Worm (Caenorhabditis elegans) whole organism, L4 larva: Measurements from ENCODE around the gene C14C11.2.

ENCODE experiments used
- F26F4.8 ChIP-seq: fragments of 200-800 bp; sonication (Bioruptor generic); conservative IDR thresholded peaks from 2 replicates; pipeline ENCODE4 v1.3.6; 2022; ENCODE audit warnings: missing genetic modification characterization, missing compliant biosample characterization
- F37D6.2 ChIP-seq: sonication (generic microtip); optimal IDR thresholded peaks from 2 replicates; lab custom pipeline; 2016; ENCODE audit warnings: mild to moderate bottlenecking, missing genetic modification characterization, missing compliant biosample characterization
- F44E2.7 ChIP-seq: fragments of 200-800 bp; sonication (Bioruptor generic); IDR thresholded peaks from 2 replicates; pipeline ENCODE4 v2.1.2; 2022; ENCODE audit warnings: missing genetic modification characterization, missing compliant biosample characterization
- R02D3.7 ChIP-seq: fragments of 150-350 bp; sonication (generic microtip); optimal IDR thresholded peaks from 3 replicates; lab custom pipeline; 2014; ENCODE audit warnings: missing biosample characterization, missing genetic modification characterization
- T26A8.4 ChIP-seq: fragments of 200-800 bp; sonication (Bioruptor generic); IDR thresholded peaks from 2 replicates; pipeline ENCODE4 v1.3.6; 2022; ENCODE audit warnings: missing genetic modification characterization, missing compliant biosample characterization
- Y105C5A.15 ChIP-seq: fragments of 200-800 bp; sonication (Bioruptor generic); IDR thresholded peaks from 2 replicates; pipeline ENCODE4 v1.3.6; 2022; ENCODE audit warnings: missing genetic modification characterization, missing compliant biosample characterization
- Y48G9A.11 ChIP-seq: fragments of 200-800 bp; sonication (Bioruptor generic); IDR thresholded peaks from 2 replicates; pipeline ENCODE4 v1.3.6; 2022; ENCODE audit warnings: missing genetic modification reagents, missing genetic modification characterization, missing compliant biosample characterization
- Y75B8A.6 ChIP-seq: fragments of 200-800 bp; sonication (Bioruptor generic); IDR thresholded peaks from 2 replicates; pipeline ENCODE4 v1.3.6; 2022; ENCODE audit warnings: missing genetic modification reagents, missing genetic modification characterization, missing compliant biosample characterization
- ZK337.2 ChIP-seq: fragments of 200-800 bp; sonication (Bioruptor generic); IDR thresholded peaks from 2 replicates; pipeline ENCODE4 v1.3.6; 2022; ENCODE audit warnings: missing genetic modification reagents, missing genetic modification characterization, missing compliant biosample characterization
- arid-1 ChIP-seq: fragments of 200-800 bp; sonication (Bioruptor generic); conservative IDR thresholded peaks from 2 replicates; pipeline ENCODE4 v1.3.6; 2022; ENCODE audit warnings: missing genetic modification reagents, missing genetic modification characterization, missing compliant biosample characterization
- attf-4 ChIP-seq: sonication (generic microtip); optimal IDR thresholded peaks from 3 replicates; lab custom pipeline; 2017; ENCODE audit warnings: missing biosample characterization, missing genetic modification characterization
- ceh-32 ChIP-seq: sonication (generic microtip); optimal IDR thresholded peaks from 2 replicates; lab custom pipeline; 2016; ENCODE audit warnings: mild to moderate bottlenecking, missing genetic modification characterization, missing compliant biosample characterization; ENCODE audit not compliant: poor library complexity
- ceh-44 ChIP-seq: fragments of 200-800 bp; sonication (Bioruptor generic); IDR thresholded peaks from 2 replicates; pipeline ENCODE4 v1.3.6; 2022; ENCODE audit warnings: missing genetic modification reagents, missing genetic modification characterization, missing compliant biosample characterization
- ceh-82 ChIP-seq: sonication (generic microtip); optimal IDR thresholded peaks from 2 replicates; lab custom pipeline; 2017; ENCODE audit warnings: missing biosample characterization, missing genetic modification characterization
- ces-1 ChIP-seq: fragments of 150-350 bp; sonication (generic microtip); optimal IDR thresholded peaks from 4 replicates; lab custom pipeline; 2014; ENCODE audit warnings: missing biosample characterization, missing genetic modification reagents, missing genetic modification characterization
- daf-12 ChIP-seq: fragments of 150-350 bp; optimal IDR thresholded peaks from 2 replicates; lab custom pipeline; 2014; ENCODE audit warnings: missing biosample characterization, missing genetic modification reagents, missing genetic modification characterization
- daf-16 ChIP-seq, 3 experiments: sonication (generic microtip); optimal IDR thresholded peaks; 2 replicates each; lab custom pipeline; 2016 to 2017; ENCODE audit warnings: missing genetic modification characterization in 3 of 3, missing genetic modification reagents in 3 of 3, mild to moderate bottlenecking in 2 of 3, missing compliant biosample characterization in 2 of 3, missing biosample characterization in 1 of 3, moderate library complexity in 1 of 3
- daf-19 ChIP-seq: fragments of 200-800 bp; sonication (Bioruptor generic); conservative IDR thresholded peaks from 2 replicates; pipeline ENCODE4 v1.3.6; 2022; ENCODE audit warnings: missing genetic modification characterization, missing compliant biosample characterization
- daf-8 ChIP-seq: fragments of 200-800 bp; sonication (Bioruptor generic); IDR thresholded peaks from 2 replicates; pipeline ENCODE4 v1.3.6; 2022; ENCODE audit warnings: missing genetic modification characterization, missing compliant biosample characterization
- dmd-6 ChIP-seq: fragments of 200-800 bp; sonication (Bioruptor generic); IDR thresholded peaks from 2 replicates; pipeline ENCODE4 v1.3.6; 2022; ENCODE audit warnings: missing genetic modification reagents, missing genetic modification characterization, missing compliant biosample characterization
- dve-1 ChIP-seq: sonication (generic microtip); optimal IDR thresholded peaks from 2 replicates; lab custom pipeline; 2017; ENCODE audit warnings: antibody characterized with exemption, mild to moderate bottlenecking, missing genetic modification characterization, missing compliant biosample characterization; ENCODE audit not compliant: insufficient read depth
- egl-43 ChIP-seq: fragments of 200-800 bp; sonication (Bioruptor generic); IDR thresholded peaks from 2 replicates; pipeline ENCODE4 v1.3.6; 2022; ENCODE audit warnings: missing genetic modification reagents, missing genetic modification characterization, missing compliant biosample characterization
- fkh-10 ChIP-seq: fragments of 150-350 bp; optimal IDR thresholded peaks from 2 replicates; lab custom pipeline; 2014; ENCODE audit warnings: missing biosample characterization, missing genetic modification reagents, missing genetic modification characterization
- fos-1 ChIP-seq: fragments of 150-350 bp; optimal IDR thresholded peaks from 2 replicates; lab custom pipeline; 2014; ENCODE audit warnings: missing biosample characterization, missing genetic modification characterization
- hif-1 ChIP-seq, 2 experiments: sonication (generic microtip); optimal IDR thresholded peaks; 2 replicates each; lab custom pipeline; 2016 to 2017; ENCODE audit warnings: missing compliant biosample characterization in 2 of 2, missing genetic modification characterization in 2 of 2, missing genetic modification reagents in 2 of 2, missing genotype in 2 of 2, mild to moderate bottlenecking in 1 of 2
- lim-7 ChIP-seq: fragments of 200-800 bp; sonication (Bioruptor generic); IDR thresholded peaks from 2 replicates; pipeline ENCODE4 v1.3.6; 2022; ENCODE audit warnings: missing genetic modification characterization, missing compliant biosample characterization
- lin-15B ChIP-seq: fragments of 150-350 bp; sonication (generic microtip); optimal IDR thresholded peaks from 3 replicates; lab custom pipeline; 2014; ENCODE audit warnings: missing biosample characterization, missing genetic modification characterization
- lin-38 ChIP-seq: fragments of 200-800 bp; sonication (Bioruptor generic); IDR thresholded peaks from 2 replicates; pipeline ENCODE4 v1.3.6; 2022; ENCODE audit warnings: missing genetic modification reagents, missing genetic modification characterization, missing compliant biosample characterization
- madf-5 ChIP-seq, 2 experiments: fragments of 200-800 bp; sonication (Bioruptor generic); IDR thresholded peaks; 2 replicates each; pipeline ENCODE4 v1.3.6; 2022; ENCODE audit warnings: missing compliant biosample characterization in 2 of 2, missing genetic modification characterization in 2 of 2
- mdl-1 ChIP-seq, 2 experiments: fragments of 150-350 bp in 1 of 2; sonication (generic microtip) in 1 of 2; optimal IDR thresholded peaks; 2 replicates each; lab custom pipeline; 2014 to 2017; ENCODE audit warnings: missing biosample characterization in 2 of 2, missing genetic modification characterization in 2 of 2
- mep-1 ChIP-seq: fragments of 150-350 bp; sonication (generic microtip); optimal IDR thresholded peaks from 3 replicates; lab custom pipeline; 2014; ENCODE audit warnings: missing biosample characterization, missing genetic modification characterization
- mxl-2 ChIP-seq: fragments of 200-800 bp; sonication (Bioruptor generic); conservative IDR thresholded peaks from 2 replicates; pipeline ENCODE4 v1.3.6; 2022; ENCODE audit warnings: missing genetic modification reagents, missing genetic modification characterization, missing compliant biosample characterization
- nhr-102 ChIP-seq: sonication (generic microtip); optimal IDR thresholded peaks from 2 replicates; lab custom pipeline; 2016; ENCODE audit warnings: mild to moderate bottlenecking, missing genetic modification characterization, moderate library complexity, missing compliant biosample characterization
- nhr-11 ChIP-seq: fragments of 150-350 bp; optimal IDR thresholded peaks from 2 replicates; lab custom pipeline; 2014; ENCODE audit warnings: missing biosample characterization, missing genetic modification characterization
- nhr-28 ChIP-seq: fragments of 150-350 bp; optimal IDR thresholded peaks from 2 replicates; lab custom pipeline; 2014; ENCODE audit warnings: missing biosample characterization, missing genetic modification characterization
- nhr-6 ChIP-seq: fragments of 150-350 bp; optimal IDR thresholded peaks from 2 replicates; lab custom pipeline; 2014; ENCODE audit warnings: missing biosample characterization, missing genetic modification characterization
- nhr-76 ChIP-seq: fragments of 150-350 bp; optimal IDR thresholded peaks from 2 replicates; lab custom pipeline; 2014; ENCODE audit warnings: missing biosample characterization, missing genetic modification characterization
- pha-4 ChIP-seq, 2 experiments: fragments of 150-350 bp in 1 of 2; fragments of 200-800 bp in 1 of 2; sonication (Bioruptor generic) in 1 of 2; IDR thresholded peaks in 1 of 2; optimal IDR thresholded peaks in 1 of 2; 2 replicates each; pipeline versions ENCODE4 v1.3.6 to Lab custom; 2014 to 2022; ENCODE audit warnings: missing genetic modification characterization in 2 of 2, missing genetic modification reagents in 2 of 2, missing biosample characterization in 1 of 2, missing compliant biosample characterization in 1 of 2
- php-3 ChIP-seq: fragments of 200-800 bp; sonication (Bioruptor generic); IDR thresholded peaks from 2 replicates; pipeline ENCODE4 v1.3.6; 2022; ENCODE audit warnings: missing genetic modification reagents, missing genetic modification characterization, missing compliant biosample characterization
- rbr-2 ChIP-seq: sonication (generic microtip); optimal IDR thresholded peaks from 2 replicates; lab custom pipeline; 2016; ENCODE audit warnings: missing genotype, missing genetic modification characterization, missing compliant biosample characterization
- sdz-12 ChIP-seq: fragments of 200-800 bp; sonication (Bioruptor generic); optimal IDR thresholded peaks from 2 replicates; lab custom pipeline; 2018; ENCODE audit warnings: mild to moderate bottlenecking, missing genetic modification characterization, missing compliant biosample characterization
- snpc-1.2 ChIP-seq: fragments of 200-800 bp; sonication (Bioruptor generic); IDR thresholded peaks from 2 replicates; pipeline ENCODE4 v1.3.6; 2022; ENCODE audit warnings: missing genetic modification reagents, missing genetic modification characterization, missing compliant biosample characterization
- spr-3 ChIP-seq: fragments of 200-800 bp; sonication (Bioruptor generic); optimal IDR thresholded peaks from 2 replicates; lab custom pipeline; 2018; ENCODE audit warnings: mild to moderate bottlenecking, missing genetic modification characterization, missing compliant biosample characterization
- tag-97 ChIP-seq: fragments of 200-800 bp; sonication (Bioruptor generic); IDR thresholded peaks from 2 replicates; pipeline ENCODE4 v1.3.6; 2022; ENCODE audit warnings: missing genetic modification characterization, missing compliant biosample characterization
- tra-1 ChIP-seq: fragments of 200-800 bp; sonication (Bioruptor generic); IDR thresholded peaks from 2 replicates; pipeline ENCODE4 v1.3.6; 2022; ENCODE audit warnings: missing genetic modification reagents, missing genetic modification characterization, missing compliant biosample characterization
- unc-39 ChIP-seq: sonication (generic microtip); optimal IDR thresholded peaks from 2 replicates; lab custom pipeline; 2017; ENCODE audit warnings: missing biosample characterization, missing genetic modification characterization
- unc-62 ChIP-seq, 3 experiments: fragments of 150-350 bp in 1 of 3; sonication (generic microtip); optimal IDR thresholded peaks in 2 of 3; peaks in 1 of 3; 1 replicate in 1 of 3; 2 replicates in 2 of 3; lab custom pipeline; 2014 to 2017; ENCODE audit warnings: missing biosample characterization in 3 of 3, missing genetic modification characterization in 3 of 3, missing genetic modification reagents in 3 of 3, missing genotype in 1 of 3
- zag-1 ChIP-seq: fragments of 150-350 bp; optimal IDR thresholded peaks from 2 replicates; lab custom pipeline; 2014; ENCODE audit warnings: missing biosample characterization, missing genetic modification characterization
- zfp-3 ChIP-seq: fragments of 200-800 bp; sonication (Bioruptor generic); conservative IDR thresholded peaks from 2 replicates; pipeline ENCODE4 v1.3.6; 2022; ENCODE audit warnings: missing genetic modification reagents, missing genetic modification characterization, missing compliant biosample characterization
- ztf-11 ChIP-seq: fragments of 150-350 bp; optimal IDR thresholded peaks from 2 replicates; lab custom pipeline; 2014; ENCODE audit warnings: missing biosample characterization, missing genetic modification characterization

C14C11.2 gene

DNA sequence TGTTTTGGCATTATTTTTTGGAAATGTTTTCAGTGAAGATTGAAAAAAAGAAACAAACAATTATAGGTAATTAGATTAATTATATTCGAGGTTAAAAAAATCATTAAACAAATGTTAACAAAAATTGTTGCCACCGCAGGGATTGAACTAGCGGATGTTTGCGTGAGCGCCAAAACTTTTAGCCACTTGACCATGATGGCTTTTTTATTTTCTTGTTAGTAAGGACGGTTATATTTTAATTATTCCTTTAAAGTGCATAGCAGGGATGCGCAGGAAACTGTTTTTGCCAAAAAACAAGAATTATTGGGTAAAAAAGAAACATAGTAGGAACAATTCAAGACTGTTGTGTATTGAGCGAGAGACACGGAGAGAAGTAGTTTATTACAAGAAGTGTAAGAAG is 6.4 kb downstream of the C14C11.2 start (continued):
- peak in 1 of 2 experiments; percentile 72 for TF ChIP-seq daf-16 (GFP tag; optimal IDR thresholded peaks at IDR 0.05; lab: Kevin White, UChicago)
- TF ChIP-seq daf-16 (tag; optimal IDR thresholded peaks at IDR 0.05; lab: Kevin White, UChicago) = no peak
- TF ChIP-seq nhr-76 (tag; lab: Kevin White, UChicago) = no peak
- TF ChIP-seq F44E2.7 (GFP tag; lab: Robert Waterston, UW) = peak; percentile 97
- peak; percentile 92 for TF ChIP-seq daf-19 (GFP tag; lab: Robert Waterston, UW)
- TF ChIP-seq tra-1 (GFP tag; lab: Robert Waterston, UW) = peak; percentile 83
- TF ChIP-seq F26F4.8 (GFP tag; lab: Robert Waterston, UW) = peak; percentile 93
- TF ChIP-seq Y105C5A.15 (GFP tag; lab: Robert Waterston, UW) = peak; percentile 99
- TF ChIP-seq dmd-6 = peak; percentile 29
- TF ChIP-seq mep-1 = no peak
- peak; percentile 86 for TF ChIP-seq egl-43
- TF ChIP-seq ZK337.2 (GFP tag; lab: Robert Waterston, UW) = 0 out of 2 replicates have a peak, but pooled peaks have one; percentile 43
- no peak for TF ChIP-seq F37D6.2
- TF ChIP-seq Y75B8A.6 (GFP tag; lab: Robert Waterston, UW) = peak; percentile 86; the same call in 1 of the 2 replicates
- peak; percentile 85 for TF ChIP-seq lin-38 (GFP tag; lab: Robert Waterston, UW)
- TF ChIP-seq hif-1 (tag; optimal IDR thresholded peaks at IDR 0.05; lab: Kevin White, UChicago) = peak in 1 of 2 experiments; percentile 47
- no peak for TF ChIP-seq ztf-11
- no peak for TF ChIP-seq fkh-10 (GFP tag; lab: Kevin White, UChicago)
- TF ChIP-seq zfp-3 = peak; percentile 62; the same call in 1 of the 2 replicates
- no peak for TF ChIP-seq daf-12 (tag; lab: Kevin White, UChicago)
- TF ChIP-seq nhr-102 (tag; lab: Kevin White, UChicago) = peak; percentile 56
- TF ChIP-seq R02D3.7 (tag; lab: Kevin White, UChicago) = no peak
- TF ChIP-seq daf-8 = no peak
- TF ChIP-seq unc-62 (GFP tag; optimal IDR thresholded peaks at IDR 0.05 in 1 of 2; lab: Kevin White, UChicago) = no peak
- no peak for TF ChIP-seq unc-62 (tag; optimal IDR thresholded peaks at IDR 0.05; lab: Kevin White, UChicago)
- TF ChIP-seq attf-4 (tag; lab: Kevin White, UChicago) = no peak
- no peak for TF ChIP-seq ceh-32 (tag; lab: Kevin White, UChicago)
- peak; percentile 87 for TF ChIP-seq Y48G9A.11
- peak; percentile 98 for TF ChIP-seq lim-7
- TF ChIP-seq mdl-1 (tag; optimal IDR thresholded peaks at IDR 0.05; lab: Kevin White, UChicago) = no peak
- peak; percentile 63 for TF ChIP-seq sdz-12 (GFP tag; lab: Kevin White, UChicago)
- no peak for TF ChIP-seq unc-39 (tag; lab: Kevin White, UChicago)
- TF ChIP-seq spr-3 (GFP tag; lab: Kevin White, UChicago) = peak; percentile 60
- TF ChIP-seq tag-97 (GFP tag; lab: Robert Waterston, UW) = 0 out of 2 replicates have a peak, but pooled peaks have one; percentile 64
- TF ChIP-seq zag-1 (tag; lab: Kevin White, UChicago) = no peak
- peak; percentile 86 for TF ChIP-seq php-3
- TF ChIP-seq nhr-28 = no peak
- TF ChIP-seq arid-1 (GFP tag; lab: Robert Waterston, UW) = peak; percentile 95
- TF ChIP-seq dve-1 = no peak
- TF ChIP-seq mxl-2 = 0 out of 2 replicates have a peak, but pooled peaks have one; percentile 25
- TF ChIP-seq ceh-44 (GFP tag; lab: Robert Waterston, UW) = no peak
- no peak for TF ChIP-seq nhr-11 (tag; lab: Kevin White, UChicago)
- TF ChIP-seq T26A8.4 (GFP tag; lab: Robert Waterston, UW) = peak; percentile 90
- TF ChIP-seq madf-5 (GFP tag; IDR thresholded peaks at IDR 0.05; lab: Robert Waterston, UW) = peak; percentile 68 to 100; a peak in 3 of 4 replicates
- peak; percentile 91 for TF ChIP-seq pha-4 (GFP tag; IDR thresholded peaks at IDR 0.05; lab: Robert Waterston, UW)
- no peak for TF ChIP-seq pha-4 (tag; optimal IDR thresholded peaks at IDR 0.05; lab: Kevin White, UChicago)
- TF ChIP-seq ces-1 (GFP tag; lab: Kevin White, UChicago) = no peak
- no peak for TF ChIP-seq fos-1
- peak; percentile 19 for TF ChIP-seq rbr-2 (tag; lab: Kevin White, UChicago)
- TF ChIP-seq nhr-6 (tag; lab: Kevin White, UChicago) = no peak
- TF ChIP-seq snpc-1.2 = peak; percentile 88
- TF ChIP-seq lin-15B (tag; lab: Kevin White, UChicago) = no peak
- no peak for TF ChIP-seq ceh-82
